Worm (Caenorhabditis elegans): ENCODE results near the gene F47D12.3.
A peak's percentile ranks its signal among the peaks of the same experiment; 100 is the strongest.

F47D12.3 gene

DNA sequence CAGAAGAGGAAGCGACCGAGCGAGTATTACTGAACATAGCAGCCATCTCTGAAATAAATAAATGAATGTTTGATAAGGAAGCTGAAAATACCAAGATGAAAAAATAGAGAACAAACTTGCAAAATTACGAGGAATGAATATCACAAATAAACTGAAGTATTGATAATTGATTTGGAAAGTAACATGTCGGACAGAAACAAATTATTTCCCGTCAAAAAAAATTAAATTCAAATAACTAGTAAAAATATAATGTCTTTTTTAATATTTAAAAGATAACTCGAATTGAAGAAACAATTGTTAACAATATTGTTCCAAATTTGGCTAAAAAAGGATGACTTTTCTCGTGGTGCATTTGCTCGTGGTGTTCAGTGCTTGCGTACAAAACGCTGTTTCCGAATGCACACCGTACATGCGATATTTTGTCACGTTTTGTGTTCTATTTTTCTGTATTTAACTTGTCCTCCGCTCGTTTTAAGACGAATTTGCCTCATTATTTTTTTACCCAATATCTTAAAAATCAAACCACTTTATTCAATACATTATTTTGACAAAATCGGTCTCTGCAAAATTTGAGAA, 43.7 kb downstream of the F47D12.3 start, which contains the start of gene rpn-13 (continued):
- no peak for TF ChIP-seq lim-7 (GFP tag; IDR thresholded peaks at IDR 0.05)
- TF ChIP-seq ztf-11 (tag; optimal IDR thresholded peaks at IDR 0.05): no peak
- no peak for TF ChIP-seq T26A8.4 (GFP tag; IDR thresholded peaks at IDR 0.05)
- TF ChIP-seq madf-5 (GFP tag; IDR thresholded peaks at IDR 0.05): no peak
- no peak for TF ChIP-seq nhr-11 (tag; optimal IDR thresholded peaks at IDR 0.05)
- no peak for TF ChIP-seq ceh-20 (GFP tag; IDR thresholded peaks at IDR 0.05)
- no peak for TF ChIP-seq F26F4.8 (GFP tag; conservative IDR thresholded peaks at IDR 0.05)
- no peak for TF ChIP-seq nhr-10 (tag; optimal IDR thresholded peaks at IDR 0.05)
- TF ChIP-seq duxl-1 (tag; optimal IDR thresholded peaks at IDR 0.05; ENCODE audit: poor library complexity): no peak
- TF ChIP-seq php-3 (GFP tag; IDR thresholded peaks at IDR 0.05): no peak
- TF ChIP-seq unc-62 (GFP tag; optimal IDR thresholded peaks at IDR 0.05 in 1 of 2): peak in 1 of 2 experiments; percentile 94
- TF ChIP-seq unc-62 (tag; optimal IDR thresholded peaks at IDR 0.05): no peak
- peak; percentile 36 for TF ChIP-seq hlh-11 (tag; optimal IDR thresholded peaks at IDR 0.05)
- TF ChIP-seq sdz-12 (GFP tag; optimal IDR thresholded peaks at IDR 0.05): no peak
- TF ChIP-seq lir-3 (tag; optimal IDR thresholded peaks at IDR 0.05): no peak
- TF ChIP-seq nhr-25 (tag; optimal IDR thresholded peaks at IDR 0.05; ENCODE audit: borderline replicate concordance, insufficient read depth): no peak
- no peak for TF ChIP-seq snpc-1.2 (GFP tag; IDR thresholded peaks at IDR 0.05)
- TF ChIP-seq dmd-9 (GFP tag; IDR thresholded peaks at IDR 0.05): no peak
- peak; percentile 96 for TF ChIP-seq hlh-30 (tag; optimal IDR thresholded peaks at IDR 0.05; ENCODE audit: insufficient read depth)
- no peak for TF ChIP-seq aly-2 (tag; optimal IDR thresholded peaks at IDR 0.05)
- TF ChIP-seq F10B5.3 (tag; optimal IDR thresholded peaks at IDR 0.05): no peak
- TF ChIP-seq ctbp-1 (GFP tag; IDR thresholded peaks at IDR 0.05): no peak
- no peak for TF ChIP-seq ceh-82 (tag; optimal IDR thresholded peaks at IDR 0.05)
- TF ChIP-seq lin-38 (GFP tag; IDR thresholded peaks at IDR 0.05): no peak
- no peak for TF ChIP-seq cey-2 (tag; optimal IDR thresholded peaks at IDR 0.05; ENCODE audit: borderline replicate concordance, insufficient read depth)
- no peak for TF ChIP-seq vab-7 (GFP tag; IDR thresholded peaks at IDR 0.05)
- no peak for TF ChIP-seq Y105C5A.15 (GFP tag; IDR thresholded peaks at IDR 0.05)
- TF ChIP-seq nhr-42 (GFP tag; IDR thresholded peaks at IDR 0.05): no peak
- TF ChIP-seq unc-130 (GFP tag; optimal IDR thresholded peaks at IDR 0.05): no peak
- TF ChIP-seq T20F7.1 (GFP tag; optimal IDR thresholded peaks at IDR 0.05): peak; percentile 59
- no peak for TF ChIP-seq ztf-7 (tag; optimal IDR thresholded peaks at IDR 0.05)
- TF ChIP-seq Y48G9A.11 (GFP tag; IDR thresholded peaks at IDR 0.05): no peak
- no peak for TF ChIP-seq mdt-29 (GFP tag; IDR thresholded peaks at IDR 0.05)
- TF ChIP-seq pqm-1 (tag; optimal IDR thresholded peaks at IDR 0.05): no peak
- no peak for TF ChIP-seq madf-9 (GFP tag; conservative IDR thresholded peaks at IDR 0.05)
- TF ChIP-seq nhr-77 (tag; optimal IDR thresholded peaks at IDR 0.05): peak; percentile 23
- TF ChIP-seq lin-29 (GFP tag; IDR thresholded peaks at IDR 0.05): no peak
- TF ChIP-seq nhr-48 (tag; optimal IDR thresholded peaks at IDR 0.05): no peak
- TF ChIP-seq mes-2 (tag; optimal IDR thresholded peaks at IDR 0.05; ENCODE audit: poor library complexity, severe bottlenecking): peak; percentile 76
- no peak for TF ChIP-seq unc-39 (tag; optimal IDR thresholded peaks at IDR 0.05)
- no peak for TF ChIP-seq daf-16 (GFP tag; optimal IDR thresholded peaks at IDR 0.05)
- peak; percentile 49 for TF ChIP-seq daf-16 (tag; optimal IDR thresholded peaks at IDR 0.05)
- no peak for TF ChIP-seq spr-1 (tag; optimal IDR thresholded peaks at IDR 0.05)
- TF ChIP-seq lin-13 (GFP tag; optimal IDR thresholded peaks at IDR 0.05): no peak
- TF ChIP-seq mxl-2 (GFP tag; conservative IDR thresholded peaks at IDR 0.05): no peak
- TF ChIP-seq daf-19 (GFP tag; conservative IDR thresholded peaks at IDR 0.05): no peak
- TF ChIP-seq egl-43 (GFP tag; IDR thresholded peaks at IDR 0.05): no peak
- peak; percentile 52 for TF ChIP-seq hmg-1.1 (GFP tag; IDR thresholded peaks at IDR 0.05)
- no peak for TF ChIP-seq ceh-28 (tag; optimal IDR thresholded peaks at IDR 0.05)
- no peak for TF ChIP-seq fos-1 (tag; optimal IDR thresholded peaks at IDR 0.05)
- peak; percentile 54 for TF ChIP-seq nhr-6 (tag; optimal IDR thresholded peaks at IDR 0.05)
- no peak for TF ChIP-seq dmd-6 (GFP tag; IDR thresholded peaks at IDR 0.05)

All from whole organism, L4 larva.